Fruit fly (Drosophila melanogaster): ENCODE results near the gene bcn92.
A peak's percentile ranks its signal among the peaks of the same experiment; 100 is the strongest.

bcn92 gene

dm6 chrX:2134226-2134880 is 15.1 kb downstream of the bcn92 start (continued):
- TF ChIP-seq CG16815 (GFP tag; optimal IDR thresholded peaks at IDR 0.05) (peak; percentile 66), CG17802 (tag; optimal IDR thresholded peaks at IDR 0.05) (no peak), gt (GFP tag; IDR thresholded peaks at IDR 0.05) (no peak), CG3847 (GFP tag; IDR thresholded peaks at IDR 0.05) (0 out of 2 replicates have a peak, but pooled peaks have one; percentile 8), gce (GFP tag; IDR thresholded peaks at IDR 0.05) (0 out of 3 replicates have a peak, but pooled peaks have one; percentile 23), eve (GFP tag; optimal IDR thresholded peaks at IDR 0.05) (no peak), CrebB (tag; optimal IDR thresholded peaks at IDR 0.05) (peak; percentile 17), CG17359 (tag; optimal IDR thresholded peaks at IDR 0.05) (peak; percentile 79), CG12104 (GFP tag; optimal IDR thresholded peaks at IDR 0.05) (peak; percentile 22), CG2129 (GFP tag; IDR thresholded peaks at IDR 0.05; ENCODE audit: partially characterized antibody) (no peak), fu2 (GFP tag; optimal IDR thresholded peaks at IDR 0.05) (peak; percentile 35), CG18011 (GFP tag; optimal IDR thresholded peaks at IDR 0.05) (no peak), repo (GFP tag; optimal IDR thresholded peaks at IDR 0.05) (peak; percentile 33), toy (GFP tag; IDR thresholded peaks at IDR 0.05) (no peak), Mes4 (GFP tag; optimal IDR thresholded peaks at IDR 0.05) (peak; percentile 59), CG11695 (GFP tag; IDR thresholded peaks at IDR 0.05) (peak; percentile 74), CG2678 (tag; optimal IDR thresholded peaks at IDR 0.05) (peak; percentile 81), CG9215 (GFP tag; IDR thresholded peaks at IDR 0.05) (no peak; the same call in 1 of the 2 replicates), CG10321 (GFP tag; IDR thresholded peaks at IDR 0.05) (no peak; the same call in 1 of the 2 replicates), Fer1 (GFP tag; optimal IDR thresholded peaks at IDR 0.05) (peak; percentile 67), danr (GFP tag; IDR thresholded peaks at IDR 0.05) (peak; percentile 44; the same call in 1 of the 2 replicates), CG6254 (GFP tag; optimal IDR thresholded peaks at IDR 0.05) (peak; percentile 66), insv (GFP tag; optimal IDR thresholded peaks at IDR 0.05) (no peak), vfl (GFP tag; optimal IDR thresholded peaks at IDR 0.05) (no peak), bbx (GFP tag; IDR thresholded peaks at IDR 0.05; ENCODE audit: partially characterized antibody) (no peak), mld (GFP tag; IDR thresholded peaks at IDR 0.05; ENCODE audit: partially characterized antibody) (no peak), kay (GFP tag; optimal IDR thresholded peaks at IDR 0.05) (peak; percentile 12), run (tag; optimal IDR thresholded peaks at IDR 0.05) (peak; percentile 26), peb (GFP tag; IDR thresholded peaks at IDR 0.05) (peak; percentile 48), fd3F (GFP tag; optimal IDR thresholded peaks at IDR 0.05) (peak; percentile 25), sima (GFP tag; optimal IDR thresholded peaks at IDR 0.05) (peak; percentile 59), chif (GFP tag; optimal IDR thresholded peaks at IDR 0.05) (peak; percentile 41 to 74), CG13775 (GFP tag; optimal IDR thresholded peaks at IDR 0.05) (peak; percentile 30), amos (GFP tag; IDR thresholded peaks at IDR 0.05; ENCODE audit: partially characterized antibody) (no peak), hb (GFP tag; IDR thresholded peaks at IDR 0.05; ENCODE audit: partially characterized antibody) (no peak), Ets97D (GFP tag; optimal IDR thresholded peaks at IDR 0.05) (no peak), CG3726 (GFP tag; IDR thresholded peaks at IDR 0.05) (no peak), Atf6 (GFP tag; IDR thresholded peaks at IDR 0.05) (no peak), CG10431 (GFP tag; optimal IDR thresholded peaks at IDR 0.05) (peak; percentile 38), CG8281 (tag; optimal IDR thresholded peaks at IDR 0.05) (peak; percentile 6), E2f1 (GFP tag; IDR thresholded peaks at IDR 0.05) (peak; percentile 60; the same call in 1 of the 2 replicates), CG4424 (GFP tag; optimal IDR thresholded peaks at IDR 0.05) (peak; percentile 65), MTF-1 (GFP tag; optimal IDR thresholded peaks at IDR 0.05; ENCODE audit: borderline replicate concordance) (peak; percentile 34), org-1 (GFP tag; optimal IDR thresholded peaks at IDR 0.05) (peak; percentile 51), CG14667 (GFP tag; IDR thresholded peaks at IDR 0.05) (peak; percentile 56), CG10209 (GFP tag; optimal IDR thresholded peaks at IDR 0.05) (peak; percentile 58), emc (GFP tag; optimal IDR thresholded peaks at IDR 0.05) (peak; percentile 11), lbe (GFP tag; optimal IDR thresholded peaks at IDR 0.05) (peak; percentile 89), otp (GFP tag; IDR thresholded peaks at IDR 0.05) (peak; percentile 49; the same call in 1 of the 3 replicates)

Data from whole organism, embryonic.